Fruit fly (Drosophila melanogaster) whole organism, embryonic: ENCODE data around the gene lectin-37Db.

Experiments
- CG10209 ChIP-seq: fragments of 200-800 bp; sonication (Bioruptor generic); optimal IDR thresholded peaks from 3 replicates; lab custom pipeline; 2017; ENCODE audit warnings: missing biosample characterization, mild to moderate bottlenecking, missing genetic modification characterization, missing genetic modification reagents
- CG10321 ChIP-seq: fragments of 200-800 bp; sonication (Bioruptor generic); IDR thresholded peaks from 2 replicates; pipeline ENCODE4 v1.3.6; 2022; ENCODE audit warnings: missing biosample characterization, missing genetic modification characterization
- CG12104 ChIP-seq: fragments of 200-800 bp; sonication (Bioruptor generic); optimal IDR thresholded peaks from 3 replicates; lab custom pipeline; 2016; ENCODE audit warnings: missing biosample characterization, missing genetic modification characterization
- CG12155 ChIP-seq: fragments of 200-800 bp; sonication (Bioruptor generic); optimal IDR thresholded peaks from 3 replicates; lab custom pipeline; 2016; ENCODE audit warnings: missing biosample characterization, missing genetic modification characterization
- CG1233 ChIP-seq: fragments of 200-800 bp; sonication (Bioruptor generic); optimal IDR thresholded peaks from 4 replicates; lab custom pipeline; 2018; ENCODE audit warnings: missing biosample characterization, mild to moderate bottlenecking, missing genetic modification characterization
- CG13287 ChIP-seq: fragments of 200-800 bp; sonication (Bioruptor generic); IDR thresholded peaks from 2 replicates; pipeline ENCODE4 v1.3.6; 2022; ENCODE audit warnings: missing biosample characterization, missing genetic modification characterization; ENCODE audit not compliant: partially characterized antibody
- CG13624 ChIP-seq: fragments of 200-800 bp; sonication (Bioruptor generic); optimal IDR thresholded peaks from 2 replicates; lab custom pipeline; 2016; ENCODE audit warnings: missing biosample characterization, missing genetic modification characterization
- CG14710 ChIP-seq: fragments of 200-800 bp; sonication (Bioruptor generic); optimal IDR thresholded peaks from 3 replicates; lab custom pipeline; 2019; ENCODE audit warnings: missing biosample characterization, mild to moderate bottlenecking, missing genetic modification characterization, moderate library complexity
- CG15073 ChIP-seq: fragments of 200-800 bp; sonication (Bioruptor generic); optimal IDR thresholded peaks from 2 replicates; lab custom pipeline; 2016; ENCODE audit warnings: missing biosample characterization, missing genetic modification characterization
- CG15514 ChIP-seq: fragments of 200-800 bp; sonication (Bioruptor generic); optimal IDR thresholded peaks from 3 replicates; lab custom pipeline; 2017; ENCODE audit warnings: missing biosample characterization, missing genetic modification characterization, mild to moderate bottlenecking, moderate library complexity, missing genetic modification reagents
- CG16815 ChIP-seq: fragments of 200-800 bp; sonication (Bioruptor generic); optimal IDR thresholded peaks from 3 replicates; lab custom pipeline; 2017; ENCODE audit warnings: missing biosample characterization, mild to moderate bottlenecking, missing genetic modification characterization
- CG17328 ChIP-seq: fragments of 200-800 bp; sonication (Bioruptor generic); IDR thresholded peaks from 2 replicates; pipeline ENCODE4 v1.3.6; 2022; ENCODE audit warnings: missing biosample characterization, missing genetic modification characterization
- CG18599 ChIP-seq: fragments of 200-800 bp; sonication (Bioruptor generic); optimal IDR thresholded peaks from 3 replicates; lab custom pipeline; 2017; ENCODE audit warnings: missing biosample characterization, missing genetic modification characterization, mild to moderate bottlenecking, moderate library complexity, missing genetic modification reagents
- CG3726 ChIP-seq: fragments of 200-800 bp; sonication (Bioruptor generic); IDR thresholded peaks from 3 replicates; pipeline ENCODE4, ENCODE4 v1.3.6; 2022; ENCODE audit warnings: missing biosample characterization, missing genetic modification characterization
- CG43689 ChIP-seq: fragments of 200-800 bp; sonication (Bioruptor generic); IDR thresholded peaks from 2 replicates; pipeline ENCODE4 v1.3.6; 2022; ENCODE audit warnings: missing biosample characterization, missing genetic modification characterization
- CG4820 ChIP-seq: fragments of 200-800 bp; sonication (Bioruptor generic); optimal IDR thresholded peaks from 3 replicates; lab custom pipeline; 2016; ENCODE audit warnings: missing biosample characterization, missing genetic modification characterization
- CG5953 ChIP-seq: fragments of 200-800 bp; sonication (Bioruptor generic); IDR thresholded peaks from 2 replicates; pipeline ENCODE4 v1.3.6; 2022; ENCODE audit warnings: missing biosample characterization, missing genetic modification characterization
- CG6272 ChIP-seq: fragments of 200-800 bp; sonication (Bioruptor generic); IDR thresholded peaks from 2 replicates; pipeline ENCODE4 v1.3.6; 2022; ENCODE audit warnings: missing biosample characterization, missing genetic modification characterization
- CG7271 ChIP-seq: fragments of 200-800 bp; sonication (Bioruptor generic); optimal IDR thresholded peaks from 2 replicates; lab custom pipeline; 2018; ENCODE audit warnings: missing biosample characterization, mild to moderate bottlenecking, missing genetic modification characterization, moderate library complexity
- CrebB ChIP-seq: fragments of 200-800 bp; sonication (Bioruptor generic); optimal IDR thresholded peaks from 3 replicates; lab custom pipeline; 2018; ENCODE audit warnings: missing biosample characterization, mild to moderate bottlenecking, missing genetic modification characterization
- D19B ChIP-seq: fragments of 200-800 bp; sonication (Bioruptor generic); optimal IDR thresholded peaks from 2 replicates; lab custom pipeline; 2017; ENCODE audit warnings: missing biosample characterization, mild to moderate bottlenecking, missing genetic modification characterization
- Dip2 ChIP-seq: fragments of 200-800 bp; sonication (Bioruptor generic); IDR thresholded peaks from 2 replicates; pipeline ENCODE4 v1.3.6; 2022; ENCODE audit warnings: missing biosample characterization, missing genetic modification characterization
- Doc2 ChIP-seq: fragments of 200-800 bp; sonication (Bioruptor generic); IDR thresholded peaks from 2 replicates; pipeline ENCODE4 v1.3.6; 2022; ENCODE audit warnings: missing biosample characterization, missing genetic modification characterization
- H2.0 ChIP-seq: fragments of 200-800 bp; sonication (Bioruptor generic); IDR thresholded peaks from 2 replicates; pipeline ENCODE4 v1.3.6; 2022; ENCODE audit warnings: missing biosample characterization, missing genetic modification characterization
- HmgD ChIP-seq: fragments of 200-800 bp; sonication (Bioruptor generic); optimal IDR thresholded peaks from 3 replicates; lab custom pipeline; 2016; ENCODE audit warnings: missing biosample characterization, missing genetic modification characterization
- Hsf ChIP-seq: fragments of 200-800 bp; sonication (Bioruptor generic); optimal IDR thresholded peaks from 3 replicates; lab custom pipeline; 2016; ENCODE audit warnings: missing biosample characterization, missing genetic modification characterization
- Max ChIP-seq: fragments of 200-800 bp; sonication (Bioruptor generic); optimal IDR thresholded peaks from 2 replicates; lab custom pipeline; 2016; ENCODE audit warnings: missing biosample characterization, mild to moderate bottlenecking, missing genetic modification characterization
- Mes4 ChIP-seq: fragments of 200-800 bp; sonication (Bioruptor generic); optimal IDR thresholded peaks from 2 replicates; lab custom pipeline; 2016; ENCODE audit warnings: missing biosample characterization, missing genetic modification characterization
- Myb ChIP-seq: fragments of 200-800 bp; sonication (Bioruptor generic); optimal IDR thresholded peaks from 2 replicates; lab custom pipeline; 2016; ENCODE audit warnings: missing biosample characterization, missing genetic modification characterization
- Optix ChIP-seq: fragments of 200-800 bp; sonication (Bioruptor generic); IDR thresholded peaks from 3 replicates; pipeline ENCODE4 v1.3.6; 2022; ENCODE audit warnings: missing biosample characterization, missing genetic modification characterization
- Sox102F ChIP-seq: fragments of 200-800 bp; sonication (Bioruptor generic); optimal IDR thresholded peaks from 2 replicates; lab custom pipeline; 2018; ENCODE audit warnings: missing biosample characterization, mild to moderate bottlenecking, missing genetic modification characterization, moderate library complexity
- TFAM ChIP-seq: fragments of 200-800 bp; sonication (Bioruptor generic); optimal IDR thresholded peaks from 2 replicates; lab custom pipeline; 2017; ENCODE audit warnings: missing biosample characterization, missing genetic modification characterization, inconsistent platforms
- al ChIP-seq: fragments of 200-800 bp; sonication (Bioruptor generic); IDR thresholded peaks from 2 replicates; pipeline ENCODE4 v1.3.6; 2022; ENCODE audit warnings: missing biosample characterization, missing genetic modification characterization
- ara ChIP-seq: fragments of 200-800 bp; sonication (Bioruptor generic); IDR thresholded peaks from 2 replicates; pipeline ENCODE4 v1.3.6; 2022; ENCODE audit warnings: missing biosample characterization, missing genetic modification characterization
- ato ChIP-seq: fragments of 200-800 bp; sonication (Bioruptor generic); IDR thresholded peaks from 2 replicates; pipeline ENCODE4 v1.3.6; 2022; ENCODE audit warnings: missing biosample characterization, missing genetic modification characterization; ENCODE audit not compliant: partially characterized antibody
- cas ChIP-seq: fragments of 200-800 bp; sonication (Bioruptor generic); IDR thresholded peaks from 2 replicates; pipeline ENCODE4 v1.3.6; 2022; ENCODE audit warnings: missing biosample characterization, missing genetic modification characterization
- cg ChIP-seq: fragments of 200-800 bp; sonication (Bioruptor generic); optimal IDR thresholded peaks from 3 replicates; lab custom pipeline; 2019; ENCODE audit warnings: missing biosample characterization, mild to moderate bottlenecking, missing genetic modification characterization, moderate library complexity
- dan ChIP-seq: fragments of 200-800 bp; sonication (Bioruptor generic); IDR thresholded peaks from 2 replicates; pipeline ENCODE4 v1.3.6; 2022; ENCODE audit warnings: missing biosample characterization, missing genetic modification characterization
- fd3F ChIP-seq: fragments of 200-800 bp; sonication (Bioruptor generic); optimal IDR thresholded peaks from 2 replicates; lab custom pipeline; 2018; ENCODE audit warnings: missing biosample characterization, mild to moderate bottlenecking, missing genetic modification characterization, moderate library complexity
- ftz-f1 ChIP-seq: fragments of 200-800 bp; sonication (Bioruptor generic); optimal IDR thresholded peaks from 2 replicates; lab custom pipeline; 2016; ENCODE audit warnings: missing biosample characterization, missing genetic modification characterization
- gfzf ChIP-seq: fragments of 200-800 bp; sonication (Bioruptor generic); optimal IDR thresholded peaks from 2 replicates; lab custom pipeline; 2016; ENCODE audit warnings: missing biosample characterization, mild to moderate bottlenecking, missing genetic modification characterization, moderate library complexity
- pros ChIP-seq: fragments of 200-800 bp; sonication (Bioruptor generic); optimal IDR thresholded peaks from 3 replicates; lab custom pipeline; 2019; ENCODE audit warnings: missing biosample characterization, mild to moderate bottlenecking, missing genetic modification characterization, moderate library complexity
- row ChIP-seq: fragments of 200-800 bp; sonication (Bioruptor generic); IDR thresholded peaks from 3 replicates; pipeline ENCODE4 v1.3.6; 2022; ENCODE audit warnings: missing biosample characterization, missing genetic modification characterization
- salm ChIP-seq: fragments of 200-800 bp; sonication (Bioruptor generic); optimal IDR thresholded peaks from 2 replicates; lab custom pipeline; 2018; ENCODE audit warnings: missing biosample characterization, mild to moderate bottlenecking, missing genetic modification characterization
- scrt ChIP-seq: fragments of 200-800 bp; sonication (Bioruptor generic); optimal IDR thresholded peaks from 2 replicates; lab custom pipeline; 2018; ENCODE audit warnings: missing biosample characterization, mild to moderate bottlenecking, missing genetic modification characterization, moderate library complexity
- stc ChIP-seq: fragments of 200-800 bp; sonication (Bioruptor generic); IDR thresholded peaks from 2 replicates; pipeline ENCODE4 v1.3.6; 2022; ENCODE audit warnings: missing biosample characterization, missing genetic modification characterization
- trem ChIP-seq: fragments of 200-800 bp; optimal IDR thresholded peaks from 3 replicates; lab custom pipeline; 2019; ENCODE audit warnings: missing biosample characterization, mild to moderate bottlenecking, missing genetic modification characterization, moderate library complexity
- usp ChIP-seq: fragments of >200 bp; optimal IDR thresholded peaks from 2 replicates; lab custom pipeline; 2017; ENCODE audit warnings: missing biosample characterization, missing genetic modification characterization
- vfl ChIP-seq: fragments of 200-800 bp; sonication (Bioruptor generic); optimal IDR thresholded peaks from 2 replicates; lab custom pipeline; 2016; ENCODE audit warnings: missing biosample characterization, missing genetic modification characterization
- wdn ChIP-seq: fragments of 200-800 bp; sonication (Bioruptor generic); IDR thresholded peaks from 2 replicates; pipeline ENCODE4 v1.3.6; 2022; ENCODE audit warnings: missing biosample characterization, missing genetic modification characterization

Gene lectin-37Db

DNA sequence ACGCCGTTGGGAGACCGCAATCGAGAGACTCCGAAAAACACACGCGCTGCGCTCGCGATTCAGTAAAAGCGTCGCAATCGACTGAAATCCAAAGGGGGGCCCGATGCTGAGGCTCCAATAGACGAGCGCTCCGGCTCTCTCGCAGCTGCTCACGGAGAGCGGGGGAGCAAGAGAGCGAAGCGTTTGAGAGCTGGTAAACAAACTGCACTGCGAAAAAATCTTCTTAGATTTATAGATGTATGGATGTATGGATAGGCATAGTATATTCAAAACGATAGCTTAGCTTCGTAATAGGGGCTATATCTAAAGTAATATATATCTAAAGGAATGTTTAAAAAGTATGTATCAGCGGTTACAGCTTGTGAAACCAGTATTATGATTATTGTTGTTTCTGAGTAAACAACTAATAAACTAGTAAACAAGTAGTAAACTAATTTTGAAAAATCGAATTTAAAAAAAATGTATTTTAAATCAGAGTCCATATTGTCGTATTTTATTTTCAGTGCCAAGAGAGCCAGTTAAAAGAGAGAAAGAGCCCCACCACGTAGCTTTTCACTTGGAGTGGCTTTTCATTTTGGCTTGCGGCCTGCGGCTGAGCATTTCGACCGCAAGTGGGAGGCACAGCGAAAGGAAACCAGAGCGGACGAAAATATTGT lies 4.7 kb downstream of the lectin-37Db start, which contains the start of the genes Alp12 and CG13085 (continued):
- TF ChIP-seq CG14710 (tag; lab: Kevin White, UChicago), result peak; percentile 97
- peak; percentile 96 for TF ChIP-seq CrebB (tag; lab: Kevin White, UChicago)
- peak; percentile 96 for TF ChIP-seq stc (GFP tag; lab: Robert Waterston, UW)
- peak; percentile 88 for TF ChIP-seq Mes4
- TF ChIP-seq Doc2 (GFP tag; lab: Robert Waterston, UW), result peak; percentile 82
- TF ChIP-seq trem (tag; lab: Kevin White, UChicago), result peak; percentile 95
- no peak for TF ChIP-seq dan (GFP tag; lab: Robert Waterston, UW)
- TF ChIP-seq pros, result peak; percentile 82
- TF ChIP-seq CG13624 (GFP tag; lab: Kevin White, UChicago), result peak; percentile 96
- TF ChIP-seq D19B (GFP tag; lab: Kevin White, UChicago), result peak; percentile 93
- peak; percentile 78 for TF ChIP-seq Myb (GFP tag; lab: Kevin White, UChicago)
- peak; percentile 98 for TF ChIP-seq CG1233 (GFP tag; lab: Kevin White, UChicago)
- TF ChIP-seq scrt (GFP tag; lab: Kevin White, UChicago), result peak; percentile 96
- TF ChIP-seq vfl (GFP tag; lab: Kevin White, UChicago), result peak; percentile 92
- peak; percentile 99 for TF ChIP-seq CG18599 (GFP tag; lab: Kevin White, UChicago)
- TF ChIP-seq TFAM (GFP tag; lab: Kevin White, UChicago), result peak; percentile 83
- peak; percentile 95 for TF ChIP-seq ara (GFP tag; lab: Robert Waterston, UW)
- peak; percentile 88 for TF ChIP-seq CG5953 (GFP tag; lab: Robert Waterston, UW)
- peak; percentile 99 for TF ChIP-seq CG10209 (GFP tag; lab: Kevin White, UChicago)
- no peak for TF ChIP-seq ato (GFP tag; lab: Robert Waterston, UW)
- TF ChIP-seq H2.0, result peak; percentile 95
- TF ChIP-seq Sox102F (GFP tag; lab: Kevin White, UChicago), result peak; percentile 97
- peak; percentile 93 for TF ChIP-seq CG16815
- TF ChIP-seq CG10321, result peak; percentile 78; the same call in 1 of the 2 replicates
- TF ChIP-seq wdn (GFP tag; lab: Robert Waterston, UW), result peak; percentile 93
- peak; percentile 82 for TF ChIP-seq cas (GFP tag; lab: Robert Waterston, UW)
- TF ChIP-seq Max (GFP tag; lab: Kevin White, UChicago), result peak; percentile 97
- peak; percentile 67 for TF ChIP-seq ftz-f1
- TF ChIP-seq cg (GFP tag; lab: Kevin White, UChicago), result peak; percentile 5
- peak; percentile 98 for TF ChIP-seq Hsf
- peak; percentile 95 for TF ChIP-seq CG12155 (GFP tag; lab: Kevin White, UChicago)
- TF ChIP-seq Optix (GFP tag; lab: Robert Waterston, UW), result peak; percentile 73; the same call in 2 of the 3 replicates
- TF ChIP-seq CG15073 (GFP tag; lab: Kevin White, UChicago), result peak; percentile 79
- peak; percentile 97 for TF ChIP-seq salm (tag; lab: Kevin White, UChicago)
- peak; percentile 90 for TF ChIP-seq al (GFP tag; lab: Robert Waterston, UW)
- TF ChIP-seq fd3F (GFP tag; lab: Kevin White, UChicago), result peak; percentile 97
- TF ChIP-seq usp (GFP tag; lab: Kevin White, UChicago), result no peak
- TF ChIP-seq CG4820 (GFP tag; lab: Kevin White, UChicago), result peak; percentile 95
- TF ChIP-seq CG15514 (GFP tag; lab: Kevin White, UChicago), result peak; percentile 92
- peak; percentile 92 for TF ChIP-seq CG3726 (GFP tag; lab: Robert Waterston, UW)
- TF ChIP-seq CG6272 (GFP tag; lab: Robert Waterston, UW), result peak; percentile 93
- TF ChIP-seq Dip2, result peak; percentile 75; the same call in 1 of the 2 replicates
- TF ChIP-seq CG13287, result no peak; the same call in none of the 2 replicates
- peak; percentile 61 for TF ChIP-seq HmgD (GFP tag; lab: Kevin White, UChicago)
- peak; percentile 93 for TF ChIP-seq CG17328 (GFP tag; lab: Robert Waterston, UW)
- TF ChIP-seq CG12104, result peak; percentile 97
- TF ChIP-seq row, result peak; percentile 99
- peak; percentile 66 for TF ChIP-seq CG7271 (tag; lab: Kevin White, UChicago)
- peak; percentile 89 for TF ChIP-seq CG43689 (GFP tag; lab: Robert Waterston, UW)
- peak; percentile 0 for TF ChIP-seq gfzf (GFP tag; lab: Kevin White, UChicago)
